Fruit fly (Drosophila melanogaster) whole organism, prepupa: ENCODE measurements around the gene CG10462.

Experiments
- CG6854 ChIP-seq: fragments of 200-800 bp; sonication (Bioruptor generic); optimal IDR thresholded peaks from 2 replicates; lab custom pipeline; 2017; ENCODE audit warnings: missing biosample characterization, mild to moderate bottlenecking, missing genetic modification characterization
- Hr38 ChIP-seq: sonication (Bioruptor generic); optimal IDR thresholded peaks from 2 replicates; lab custom pipeline; 2016; ENCODE audit warnings: missing biosample characterization, missing genetic modification characterization
- Hr39 ChIP-seq: fragments of 200-800 bp; sonication (Bioruptor generic); optimal IDR thresholded peaks from 2 replicates; lab custom pipeline; 2016; ENCODE audit warnings: missing biosample characterization, missing genetic modification characterization
- Lpt ChIP-seq: fragments of 200-800 bp; sonication (Bioruptor generic); optimal IDR thresholded peaks from 3 replicates; lab custom pipeline; 2016; ENCODE audit warnings: missing biosample characterization, missing genetic modification characterization

DNA sequence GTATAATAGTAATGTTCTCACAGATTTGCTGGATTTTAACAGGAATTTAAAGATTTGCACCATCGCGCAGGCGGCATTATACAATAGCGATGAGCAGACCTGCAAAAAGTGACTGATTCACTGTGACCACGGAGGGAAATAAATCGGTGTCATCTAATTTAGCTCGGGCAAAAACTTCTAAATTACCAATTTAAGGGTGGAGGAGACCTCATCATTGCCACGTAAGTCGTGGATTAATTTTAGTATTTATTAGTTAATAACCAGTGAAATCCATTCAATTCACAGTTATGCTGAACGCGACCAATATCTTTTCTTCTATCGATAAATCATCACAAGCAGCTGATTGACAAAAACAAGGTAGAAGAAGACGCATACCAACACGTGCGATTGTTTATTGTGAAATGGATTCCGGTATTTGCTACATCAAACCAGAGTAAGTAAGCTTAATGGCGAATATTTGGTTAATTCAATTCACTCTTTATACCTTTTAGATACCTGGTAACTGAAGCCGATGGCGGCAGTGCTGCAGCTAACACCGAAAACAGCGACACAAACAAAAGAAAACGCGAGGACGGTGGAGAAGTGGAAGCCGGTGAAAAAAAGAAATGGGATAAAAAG is 22.8 kb upstream of the CG10462 start, which contains the start of the genes CG10628 and Dus3:
- TF ChIP-seq Hr39 (GFP tag; lab: Kevin White, UChicago) (peak; percentile 93), CG6854 (GFP tag; lab: Kevin White, UChicago) (peak; percentile 68), Lpt (GFP tag; lab: Kevin White, UChicago) (peak; percentile 78), Hr38 (GFP tag; lab: Kevin White, UChicago) (peak; percentile 65)
